Fruit fly (Drosophila melanogaster) whole organism, embryonic: Measurements from ENCODE around the gene kdn.

Experiments
- Abd-B ChIP-seq: fragments of 200-800 bp; sonication (Bioruptor generic); optimal IDR thresholded peaks from 2 replicates; lab custom pipeline; 2018; ENCODE audit warnings: missing biosample characterization, mild to moderate bottlenecking, missing genetic modification characterization, moderate library complexity
- Atf-2 ChIP-seq: fragments of 200-800 bp; sonication (Bioruptor generic); optimal IDR thresholded peaks from 2 replicates; lab custom pipeline; 2016; ENCODE audit warnings: missing biosample characterization, missing genetic modification characterization
- BEAF-32 ChIP-seq: fragments of 200-800 bp; sonication (Bioruptor generic); optimal IDR thresholded peaks from 3 replicates; lab custom pipeline; 2017; ENCODE audit warnings: missing biosample characterization, missing genetic modification characterization, mild to moderate bottlenecking, moderate library complexity, missing genetic modification reagents
- CG10366 ChIP-seq: fragments of 200-800 bp; sonication (Bioruptor generic); IDR thresholded peaks from 2 replicates; pipeline ENCODE4 v1.3.6; 2022; ENCODE audit warnings: missing biosample characterization, missing genetic modification characterization
- CG11695 ChIP-seq: fragments of 200-800 bp; sonication (Bioruptor generic); IDR thresholded peaks from 3 replicates; pipeline ENCODE4 v1.3.6; 2022; ENCODE audit warnings: missing biosample characterization, missing genetic modification characterization
- CG12071 ChIP-seq: fragments of 200-800 bp; sonication (Bioruptor generic); optimal IDR thresholded peaks from 3 replicates; lab custom pipeline; 2018; ENCODE audit warnings: missing biosample characterization, mild to moderate bottlenecking, missing genetic modification characterization
- CG12769 ChIP-seq: fragments of 200-800 bp; sonication (Bioruptor generic); optimal IDR thresholded peaks from 2 replicates; lab custom pipeline; 2019; ENCODE audit warnings: missing biosample characterization, mild to moderate bottlenecking, missing genetic modification characterization, moderate library complexity
- CG13296 ChIP-seq: fragments of 200-800 bp; sonication (Bioruptor generic); optimal IDR thresholded peaks from 3 replicates; lab custom pipeline; 2018; ENCODE audit warnings: missing biosample characterization, mild to moderate bottlenecking, missing genetic modification characterization
- CG14667 ChIP-seq: fragments of 200-800 bp; sonication (Bioruptor generic); IDR thresholded peaks from 2 replicates; pipeline ENCODE4 v1.3.6; 2022; ENCODE audit warnings: missing biosample characterization, missing genetic modification characterization
- CG14860 ChIP-seq: fragments of 200-800 bp; sonication (Bioruptor generic); IDR thresholded peaks from 3 replicates; pipeline ENCODE4 v1.3.6; 2022; ENCODE audit warnings: missing biosample characterization, missing genetic modification characterization; ENCODE audit not compliant: partially characterized antibody
- CG15601 ChIP-seq: fragments of 200-800 bp; sonication (Bioruptor generic); optimal IDR thresholded peaks from 3 replicates; lab custom pipeline; 2019; ENCODE audit warnings: missing biosample characterization, mild to moderate bottlenecking, missing genetic modification characterization, moderate library complexity
- CG17328 ChIP-seq: fragments of 200-800 bp; sonication (Bioruptor generic); IDR thresholded peaks from 2 replicates; pipeline ENCODE4 v1.3.6; 2022; ENCODE audit warnings: missing biosample characterization, missing genetic modification characterization
- CG17361 ChIP-seq: fragments of 200-800 bp; sonication (Bioruptor generic); IDR thresholded peaks from 3 replicates; pipeline ENCODE4 v1.3.6; 2022; ENCODE audit warnings: missing biosample characterization, missing genetic modification characterization
- CG18599 ChIP-seq: fragments of 200-800 bp; sonication (Bioruptor generic); optimal IDR thresholded peaks from 3 replicates; lab custom pipeline; 2017; ENCODE audit warnings: missing biosample characterization, missing genetic modification characterization, mild to moderate bottlenecking, moderate library complexity, missing genetic modification reagents
- CG2712 ChIP-seq: fragments of 200-800 bp; optimal IDR thresholded peaks from 3 replicates; lab custom pipeline; 2019; ENCODE audit warnings: missing biosample characterization, mild to moderate bottlenecking, missing genetic modification characterization, moderate library complexity
- CG30403 ChIP-seq: fragments of 200-800 bp; sonication (Bioruptor generic); optimal IDR thresholded peaks from 3 replicates; lab custom pipeline; 2016; ENCODE audit warnings: missing biosample characterization, missing genetic modification characterization
- CG30431 ChIP-seq: fragments of 200-800 bp; sonication (Bioruptor generic); optimal IDR thresholded peaks from 2 replicates; lab custom pipeline; 2017; ENCODE audit warnings: missing biosample characterization, missing genetic modification characterization
- CG42726 ChIP-seq: fragments of 200-800 bp; sonication (Bioruptor generic); IDR thresholded peaks from 2 replicates; pipeline ENCODE4 v1.3.6; 2022; ENCODE audit warnings: missing biosample characterization, missing genetic modification characterization; ENCODE audit not compliant: partially characterized antibody
- CG4282 ChIP-seq: fragments of 200-800 bp; sonication (Bioruptor generic); optimal IDR thresholded peaks from 2 replicates; lab custom pipeline; 2016; ENCODE audit warnings: missing biosample characterization, missing genetic modification characterization
- CG4328 ChIP-seq: fragments of 200-800 bp; sonication (Bioruptor generic); optimal IDR thresholded peaks from 3 replicates; lab custom pipeline; 2017; ENCODE audit warnings: missing biosample characterization, missing genetic modification reagents, missing genetic modification characterization
- CG4360 ChIP-seq: fragments of 200-800 bp; sonication (Bioruptor generic); IDR thresholded peaks from 2 replicates; pipeline ENCODE4 v1.3.6; 2022; ENCODE audit warnings: missing biosample characterization, missing genetic modification characterization
- CG4424 ChIP-seq: fragments of 200-800 bp; sonication (Bioruptor generic); optimal IDR thresholded peaks from 3 replicates; lab custom pipeline; 2016; ENCODE audit warnings: missing biosample characterization, missing genetic modification characterization
- CG5953 ChIP-seq: fragments of 200-800 bp; sonication (Bioruptor generic); IDR thresholded peaks from 2 replicates; pipeline ENCODE4 v1.3.6; 2022; ENCODE audit warnings: missing biosample characterization, missing genetic modification characterization
- CG6791 ChIP-seq: fragments of 200-800 bp; sonication (Bioruptor generic); IDR thresholded peaks from 3 replicates; pipeline ENCODE4 v1.3.6; 2022; ENCODE audit warnings: missing biosample characterization, missing genetic modification characterization; ENCODE audit not compliant: partially characterized antibody
- CG7357 ChIP-seq: fragments of 200-800 bp; sonication (Bioruptor generic); IDR thresholded peaks from 3 replicates; pipeline ENCODE4 v1.3.6; 2022; ENCODE audit warnings: missing biosample characterization, missing genetic modification characterization
- CG8359 ChIP-seq: fragments of 200-800 bp; sonication (Bioruptor generic); optimal IDR thresholded peaks from 2 replicates; lab custom pipeline; 2017; ENCODE audit warnings: missing biosample characterization, mild to moderate bottlenecking, missing genetic modification characterization, borderline replicate concordance
- CG8924 ChIP-seq: fragments of 200-800 bp; optimal IDR thresholded peaks from 3 replicates; lab custom pipeline; 2019; ENCODE audit warnings: missing biosample characterization, mild to moderate bottlenecking, missing genetic modification characterization, moderate library complexity
- Chrac-16 ChIP-seq: fragments of 200-800 bp; sonication (Bioruptor generic); optimal IDR thresholded peaks from 3 replicates; lab custom pipeline; 2016; ENCODE audit warnings: missing biosample characterization, missing genetic modification characterization
- Fer1 ChIP-seq: fragments of 200-800 bp; sonication (Bioruptor generic); optimal IDR thresholded peaks from 2 replicates; lab custom pipeline; 2017; ENCODE audit warnings: missing biosample characterization, mild to moderate bottlenecking, missing genetic modification characterization
- H15 ChIP-seq: fragments of 200-800 bp; sonication (Bioruptor generic); IDR thresholded peaks from 3 replicates; pipeline ENCODE4 v1.3.6; 2022; ENCODE audit warnings: missing biosample characterization, missing genetic modification characterization
- HHEX ChIP-seq: fragments of 200-800 bp; sonication (Bioruptor generic); optimal IDR thresholded peaks from 3 replicates; lab custom pipeline; 2017; ENCODE audit warnings: missing biosample characterization, mild to moderate bottlenecking, missing genetic modification characterization, missing genetic modification reagents
- Hr51 ChIP-seq, 2 experiments: fragments of 200-800 bp; sonication (Bioruptor generic); optimal IDR thresholded peaks; 2 replicates in 1 of 2; 3 replicates in 1 of 2; lab custom pipeline; 2016 to 2018; ENCODE audit warnings: missing biosample characterization in 2 of 2, missing genetic modification characterization in 2 of 2, mild to moderate bottlenecking in 1 of 2, moderate library complexity in 1 of 2
- Ptx1 ChIP-seq: fragments of 200-800 bp; sonication (Bioruptor generic); IDR thresholded peaks from 2 replicates; pipeline ENCODE4 v1.3.6; 2022; ENCODE audit warnings: missing biosample characterization, missing genetic modification characterization
- Ravus ChIP-seq: fragments of 200-800 bp; sonication (Bioruptor generic); IDR thresholded peaks from 2 replicates; pipeline ENCODE4 v1.3.6; 2022; ENCODE audit warnings: missing biosample characterization, missing genetic modification characterization
- Sin3A ChIP-seq: fragments of >200 bp; optimal IDR thresholded peaks from 2 replicates; lab custom pipeline; 2018
- Stat92E ChIP-seq, 3 experiments: fragments of >200 bp in 2 of 3; fragments of 200-800 bp in 1 of 3; sonication (Bioruptor generic) in 1 of 3; optimal IDR thresholded peaks; 2 replicates each; lab custom pipeline; 2017 to 2019; ENCODE audit warnings: missing biosample characterization in 3 of 3, missing genetic modification characterization in 3 of 3, mild to moderate bottlenecking in 1 of 3, moderate library complexity in 1 of 3
- amos ChIP-seq: fragments of 200-800 bp; sonication (Bioruptor generic); IDR thresholded peaks from 2 replicates; pipeline ENCODE4 v1.3.6; 2022; ENCODE audit warnings: missing biosample characterization, missing genetic modification characterization; ENCODE audit not compliant: partially characterized antibody
- ato ChIP-seq: fragments of 200-800 bp; sonication (Bioruptor generic); IDR thresholded peaks from 2 replicates; pipeline ENCODE4 v1.3.6; 2022; ENCODE audit warnings: missing biosample characterization, missing genetic modification characterization; ENCODE audit not compliant: partially characterized antibody
- cato ChIP-seq: fragments of 200-800 bp; sonication (Bioruptor generic); optimal IDR thresholded peaks from 2 replicates; lab custom pipeline; 2016; ENCODE audit warnings: missing biosample characterization, missing genetic modification characterization, borderline replicate concordance
- chif ChIP-seq, 2 experiments: fragments of 200-800 bp; sonication (Bioruptor generic); optimal IDR thresholded peaks; 3 replicates each; lab custom pipeline; 2016; ENCODE audit warnings: missing biosample characterization in 2 of 2, missing genetic modification characterization in 2 of 2
- dati ChIP-seq: fragments of 200-800 bp; sonication (Bioruptor generic); IDR thresholded peaks from 2 replicates; pipeline ENCODE4 v1.3.6; 2022; ENCODE audit warnings: missing biosample characterization, missing genetic modification characterization
- esg ChIP-seq: fragments of 200-800 bp; sonication (Bioruptor generic); conservative IDR thresholded peaks from 2 replicates; pipeline ENCODE4 v1.3.6; 2022; ENCODE audit warnings: missing biosample characterization, missing genetic modification characterization
- kni ChIP-seq: fragments of 200-800 bp; sonication (Bioruptor generic); optimal IDR thresholded peaks from 3 replicates; lab custom pipeline; 2017; ENCODE audit warnings: mild to moderate bottlenecking, missing biosample characterization, missing genetic modification reagents, missing genetic modification characterization
- lbe ChIP-seq: fragments of 200-800 bp; sonication (Bioruptor generic); optimal IDR thresholded peaks from 2 replicates; lab custom pipeline; 2016; ENCODE audit warnings: missing biosample characterization, mild to moderate bottlenecking, missing genetic modification characterization
- lov ChIP-seq, 2 experiments: fragments of 200-800 bp in 1 of 2; fragments of >200 bp in 1 of 2; sonication (Bioruptor generic) in 1 of 2; IDR thresholded peaks in 1 of 2; optimal IDR thresholded peaks in 1 of 2; 2 replicates in 1 of 2; 3 replicates in 1 of 2; pipeline versions ENCODE4 v1.3.6 to Lab custom; 2017 to 2022; ENCODE audit warnings: missing biosample characterization in 1 of 2, missing genetic modification characterization in 1 of 2
- luna ChIP-seq: fragments of 200-800 bp; sonication (Bioruptor generic); optimal IDR thresholded peaks from 2 replicates; lab custom pipeline; 2016; ENCODE audit warnings: missing biosample characterization, missing genetic modification characterization
- nau ChIP-seq: fragments of 200-800 bp; sonication (Bioruptor generic); optimal IDR thresholded peaks from 3 replicates; lab custom pipeline; 2017; ENCODE audit warnings: missing biosample characterization, mild to moderate bottlenecking, missing genetic modification characterization, missing genetic modification reagents
- oc ChIP-seq: fragments of 200-800 bp; sonication (Bioruptor generic); optimal IDR thresholded peaks from 2 replicates; lab custom pipeline; 2018; ENCODE audit warnings: missing biosample characterization, mild to moderate bottlenecking, missing genetic modification characterization, moderate library complexity
- tio ChIP-seq: fragments of 200-800 bp; sonication (Bioruptor generic); optimal IDR thresholded peaks from 2 replicates; lab custom pipeline; 2017; ENCODE audit warnings: missing biosample characterization, missing genetic modification characterization, inconsistent platforms
- zfh2 ChIP-seq: fragments of 200-800 bp; sonication (Bioruptor generic); optimal IDR thresholded peaks from 2 replicates; lab custom pipeline; 2016; ENCODE audit warnings: missing biosample characterization, missing genetic modification characterization

The kdn gene

dm6 chrX:6372769-6373197 is 22.4 kb downstream of the kdn start, which contains the start of gene PpV (continued):
- TF ChIP-seq oc (tag; lab: Kevin White, UChicago), result peak; percentile 15
- TF ChIP-seq CG7357, result no peak
- TF ChIP-seq chif (GFP tag; optimal IDR thresholded peaks at IDR 0.05; lab: Kevin White, UChicago), result no peak
- TF ChIP-seq CG18599 (GFP tag; lab: Kevin White, UChicago), result peak; percentile 37
- TF ChIP-seq CG10366 (GFP tag; lab: Robert Waterston, UW), result no peak
- TF ChIP-seq lov (optimal IDR thresholded peaks at IDR 0.05; lab: Kevin White, UChicago), result no peak
- no peak for TF ChIP-seq lov (GFP tag; IDR thresholded peaks at IDR 0.05; lab: Robert Waterston, UW)
- no peak for TF ChIP-seq CG30431 (GFP tag; lab: Kevin White, UChicago)
- peak; percentile 59 for TF ChIP-seq CG8924 (tag; lab: Kevin White, UChicago)
- TF ChIP-seq lbe (GFP tag; lab: Kevin White, UChicago), result no peak
- TF ChIP-seq CG2712, result peak; percentile 26
- peak; percentile 70 for TF ChIP-seq Sin3A (lab: Kevin White, UChicago)
- no peak for TF ChIP-seq CG13296 (GFP tag; lab: Kevin White, UChicago)
- no peak for TF ChIP-seq CG4328 (GFP tag; lab: Kevin White, UChicago)
- no peak for TF ChIP-seq CG14860 (GFP tag; lab: Robert Waterston, UW)
- peak; percentile 74 for TF ChIP-seq BEAF-32
- TF ChIP-seq tio (GFP tag; lab: Kevin White, UChicago), result no peak
- no peak for TF ChIP-seq CG11695
- no peak for TF ChIP-seq cato (GFP tag; lab: Kevin White, UChicago)
- no peak for TF ChIP-seq esg (GFP tag; lab: Robert Waterston, UW)
- no peak for TF ChIP-seq zfh2
- no peak for TF ChIP-seq Fer1
- 0 out of 3 replicates have a peak, but pooled peaks have one; percentile 15 for TF ChIP-seq CG17361 (GFP tag; lab: Robert Waterston, UW)
- no peak for TF ChIP-seq kni (GFP tag; lab: Kevin White, UChicago)
- TF ChIP-seq CG12071 (GFP tag; lab: Kevin White, UChicago), result no peak
- no peak for TF ChIP-seq Ptx1 (GFP tag; lab: Robert Waterston, UW)
- TF ChIP-seq Atf-2 (GFP tag; lab: Kevin White, UChicago), result no peak
- TF ChIP-seq nau (GFP tag; lab: Kevin White, UChicago), result no peak
- no peak for TF ChIP-seq CG12769 (tag; lab: Kevin White, UChicago)
- TF ChIP-seq CG5953, result no peak
- no peak for TF ChIP-seq Ravus
- peak; percentile 50; the same call in 1 of the 2 replicates for TF ChIP-seq amos (GFP tag; lab: Robert Waterston, UW)
- no peak for TF ChIP-seq CG4424 (GFP tag; lab: Kevin White, UChicago)
- no peak for TF ChIP-seq CG14667 (GFP tag; lab: Robert Waterston, UW)
- TF ChIP-seq CG42726 (GFP tag; lab: Robert Waterston, UW), result no peak
- TF ChIP-seq Chrac-16, result no peak
- no peak for TF ChIP-seq CG17328 (GFP tag; lab: Robert Waterston, UW)
- no peak for TF ChIP-seq Stat92E (GFP tag; optimal IDR thresholded peaks at IDR 0.05; lab: Kevin White, UChicago)
- no peak for TF ChIP-seq HHEX (GFP tag; lab: Kevin White, UChicago)
- TF ChIP-seq ato (GFP tag; lab: Robert Waterston, UW), result no peak
- TF ChIP-seq CG15601, result peak; percentile 60
- TF ChIP-seq H15 (GFP tag; lab: Robert Waterston, UW), result no peak
- TF ChIP-seq luna (GFP tag; lab: Kevin White, UChicago), result no peak
- no peak for TF ChIP-seq dati (GFP tag; lab: Robert Waterston, UW)
- no peak for TF ChIP-seq Hr51 (GFP tag; optimal IDR thresholded peaks at IDR 0.05; lab: Kevin White, UChicago)
- no peak for TF ChIP-seq CG4282 (GFP tag; lab: Kevin White, UChicago)
- TF ChIP-seq CG8359, result no peak
- no peak for TF ChIP-seq CG6791
- TF ChIP-seq Abd-B (GFP tag; lab: Kevin White, UChicago), result peak; percentile 81
- TF ChIP-seq CG4360, result 0 out of 2 replicates have a peak, but pooled peaks have one; percentile 9
- no peak for TF ChIP-seq CG30403 (GFP tag; lab: Kevin White, UChicago)
